Worm (Caenorhabditis elegans): ENCODE measurements around the gene JC8.16.

Gene JC8.16

DNA sequence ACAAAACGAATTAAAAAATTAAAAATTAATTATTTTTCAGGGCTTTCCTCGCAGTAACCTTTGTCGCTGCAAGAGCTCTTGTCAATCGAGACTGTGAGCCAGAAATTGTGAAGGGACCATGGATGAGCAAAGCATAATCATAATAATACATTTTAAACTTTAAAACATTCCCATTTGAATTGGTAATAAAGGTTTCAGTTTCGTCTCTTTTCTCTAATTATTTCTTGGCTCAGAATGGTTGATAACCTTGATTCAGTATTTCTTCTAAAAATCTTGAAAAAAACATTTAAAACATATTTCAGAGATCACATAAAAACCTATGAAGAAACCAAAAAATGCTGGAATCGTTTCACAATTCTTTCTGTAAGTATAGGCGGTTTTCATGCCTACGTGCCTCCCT lies at the start of gene JC8.16:
Gene JC8.16 (plus strand): TSS at position 301 of the 400 bp plus-strand sequence.
- no peak for TF ChIP-seq him-1 (tag; optimal IDR thresholded peaks at IDR 0.05)
- no peak for TF ChIP-seq dao-5 (tag; optimal IDR thresholded peaks at IDR 0.05)
- TF ChIP-seq W03F9.2 (tag; optimal IDR thresholded peaks at IDR 0.05) = no peak

ce11 chrIV:13209566-13209965 lies 49.4 kb upstream of the JC8.16 start, which contains the start of gene C48D1.9:
C48D1.9 (minus strand) TSS chrIV:13209666.
- no peak for TF ChIP-seq W03F9.2 (tag; optimal IDR thresholded peaks at IDR 0.05)
- no peak for TF ChIP-seq dao-5 (tag; optimal IDR thresholded peaks at IDR 0.05)
- TF ChIP-seq him-1 (tag; optimal IDR thresholded peaks at IDR 0.05) = no peak

DNA sequence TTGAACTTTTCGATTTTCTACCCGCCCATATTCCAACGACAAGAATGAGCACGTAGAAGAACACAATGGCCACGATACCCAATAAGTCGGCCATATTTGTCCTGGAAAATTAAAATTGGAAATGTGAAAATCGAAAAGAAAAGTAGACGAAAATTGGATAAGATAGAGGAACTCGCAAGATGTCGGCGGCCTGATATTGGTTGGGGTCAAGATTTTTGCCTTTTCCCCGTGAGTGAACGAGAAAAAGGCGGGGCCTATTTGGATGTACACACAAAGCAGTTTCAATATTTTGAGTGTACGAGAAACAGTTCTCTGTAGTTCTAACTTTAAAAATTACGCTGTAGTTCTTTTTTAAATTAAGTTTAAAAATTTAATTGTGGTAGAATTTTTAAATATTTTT lies 44.5 kb upstream of the JC8.16 start, which contains the start of gene cho-1:
Gene cho-1 (minus strand): TSS at position 101 of the 400 bp plus-strand sequence.
- no peak for TF ChIP-seq W03F9.2 (tag; optimal IDR thresholded peaks at IDR 0.05)
- no peak for TF ChIP-seq dao-5 (tag; optimal IDR thresholded peaks at IDR 0.05)
- no peak for TF ChIP-seq him-1 (tag; optimal IDR thresholded peaks at IDR 0.05)

DNA sequence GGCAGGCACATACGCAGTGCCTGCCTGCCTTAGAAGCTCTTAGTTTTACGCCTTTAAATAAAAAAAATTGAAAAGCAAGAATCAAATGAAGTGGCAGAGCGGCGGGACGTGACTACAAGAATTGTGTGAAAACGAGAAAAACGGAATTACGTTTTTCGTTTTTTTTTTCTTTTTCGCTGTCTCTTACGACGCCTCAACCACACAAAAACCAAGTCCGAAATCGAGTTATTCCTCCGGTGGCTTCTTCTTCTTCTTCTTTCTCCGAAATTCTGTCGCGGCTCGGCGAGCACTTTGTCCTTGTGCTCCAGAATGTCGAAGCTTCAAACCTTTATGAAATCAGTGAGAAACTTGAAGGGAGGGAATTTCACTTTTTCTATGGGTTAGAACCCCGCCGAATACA lies 38.4 kb upstream of the JC8.16 start:
- TF ChIP-seq dao-5 (tag; optimal IDR thresholded peaks at IDR 0.05) = no peak
- no peak for TF ChIP-seq W03F9.2 (tag; optimal IDR thresholded peaks at IDR 0.05)
- TF ChIP-seq him-1 (tag; optimal IDR thresholded peaks at IDR 0.05) = no peak

ce11 chrIV:13221657-13222056 lies 37.3 kb upstream of the JC8.16 start, which contains the start of gene C48D1.5:
C48D1.5 (plus strand) TSS chrIV:13221957.
- TF ChIP-seq him-1 (tag; optimal IDR thresholded peaks at IDR 0.05) (no peak), dao-5 (tag; optimal IDR thresholded peaks at IDR 0.05) (no peak), W03F9.2 (tag; optimal IDR thresholded peaks at IDR 0.05) (no peak)

DNA sequence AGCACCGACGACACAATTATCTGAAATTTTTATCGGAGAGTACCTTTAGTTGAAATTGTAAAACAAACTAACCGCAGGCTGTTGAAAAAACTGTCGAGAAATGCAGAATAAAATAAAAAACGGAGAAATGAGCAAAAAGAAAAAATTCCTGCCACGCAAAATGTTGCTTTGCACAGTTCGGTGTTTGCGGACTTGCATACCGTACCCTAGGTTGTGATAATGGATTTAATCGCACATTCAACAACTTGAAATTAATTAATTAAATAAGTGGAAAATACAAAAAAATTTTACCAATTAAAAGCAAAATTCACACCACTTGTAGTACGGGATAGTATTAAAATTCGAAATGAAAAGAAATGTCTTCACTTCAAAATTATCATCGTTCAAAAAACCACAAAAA lies 27.6 kb upstream of the JC8.16 start:
- TF ChIP-seq W03F9.2 (tag; optimal IDR thresholded peaks at IDR 0.05) = no peak
- TF ChIP-seq him-1 (tag; optimal IDR thresholded peaks at IDR 0.05) = no peak
- TF ChIP-seq dao-5 (tag; optimal IDR thresholded peaks at IDR 0.05) = no peak

DNA sequence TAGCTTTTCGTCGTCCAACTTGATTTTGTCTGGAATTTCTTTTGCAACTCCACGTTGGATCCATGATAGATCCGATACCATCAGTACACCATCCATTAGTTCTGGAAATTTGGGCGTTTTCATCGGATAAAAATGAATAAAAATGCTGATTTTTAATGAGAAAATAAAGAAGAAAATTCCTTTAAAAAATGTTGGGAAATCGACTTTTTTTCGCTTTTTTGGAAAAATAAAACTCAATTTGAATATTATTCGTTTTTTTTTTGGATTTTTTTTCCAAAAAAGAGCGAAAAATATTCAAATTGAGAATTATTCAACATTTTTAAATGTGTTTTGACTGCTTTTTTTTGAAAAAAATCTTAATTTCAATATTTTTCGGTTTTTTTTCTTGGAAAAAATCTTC lies 22.5 kb upstream of the JC8.16 start, which contains the start of gene pwp-1:
Gene pwp-1 (minus strand): TSS at position 101 of the 400 bp plus-strand sequence.
- TF ChIP-seq dao-5 (tag; optimal IDR thresholded peaks at IDR 0.05) (no peak), W03F9.2 (tag; optimal IDR thresholded peaks at IDR 0.05) (no peak), him-1 (tag; optimal IDR thresholded peaks at IDR 0.05) (no peak)

DNA sequence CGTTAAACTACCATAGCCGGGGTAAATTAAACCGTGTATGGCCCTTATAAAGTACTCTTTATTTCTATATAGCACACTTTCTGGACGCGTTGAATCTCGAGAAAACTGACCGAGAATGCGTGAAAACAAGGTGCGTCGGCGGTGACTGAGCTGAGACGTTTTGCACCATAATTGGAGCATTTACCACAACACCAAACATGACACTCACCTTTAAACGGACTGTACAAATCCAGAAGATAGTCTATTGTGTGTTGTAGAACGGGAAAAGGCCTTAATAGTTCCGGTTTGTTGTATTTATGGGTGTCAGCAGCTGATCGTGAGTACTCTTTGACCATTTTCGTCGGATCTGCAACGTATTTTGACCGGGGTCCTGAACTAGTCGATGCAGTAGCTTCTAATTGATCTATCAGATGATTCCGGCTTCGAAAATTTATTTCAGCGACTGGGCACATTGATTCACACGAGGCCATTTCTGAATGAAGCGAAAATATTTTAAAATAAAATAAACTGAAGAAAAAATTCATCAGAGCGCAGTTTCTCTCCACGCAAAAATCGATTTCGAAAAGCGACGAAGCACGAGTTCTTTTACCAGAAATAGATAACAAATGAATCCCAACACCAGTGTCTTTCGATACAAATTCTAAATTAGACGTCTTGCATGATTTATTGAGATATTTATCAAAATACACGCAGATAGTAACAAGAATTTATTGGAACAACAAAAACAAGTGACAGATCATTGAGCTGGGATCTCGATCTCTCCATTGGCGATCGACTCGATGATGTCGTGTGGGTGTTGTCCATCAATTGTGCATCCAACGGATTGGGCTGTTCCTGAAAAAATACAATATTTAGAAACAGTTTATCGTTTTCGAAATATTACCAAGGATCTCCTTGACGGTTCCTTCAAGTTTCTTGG lies 19.8 kb upstream of the JC8.16 start, which contains the start of gene tag-115:
Gene tag-115 (minus strand): TSS at position 472 of the 919 bp plus-strand sequence.
- TF ChIP-seq him-1 (tag; optimal IDR thresholded peaks at IDR 0.05) (no peak), W03F9.2 (tag; optimal IDR thresholded peaks at IDR 0.05) (peak; percentile 36)

DNA sequence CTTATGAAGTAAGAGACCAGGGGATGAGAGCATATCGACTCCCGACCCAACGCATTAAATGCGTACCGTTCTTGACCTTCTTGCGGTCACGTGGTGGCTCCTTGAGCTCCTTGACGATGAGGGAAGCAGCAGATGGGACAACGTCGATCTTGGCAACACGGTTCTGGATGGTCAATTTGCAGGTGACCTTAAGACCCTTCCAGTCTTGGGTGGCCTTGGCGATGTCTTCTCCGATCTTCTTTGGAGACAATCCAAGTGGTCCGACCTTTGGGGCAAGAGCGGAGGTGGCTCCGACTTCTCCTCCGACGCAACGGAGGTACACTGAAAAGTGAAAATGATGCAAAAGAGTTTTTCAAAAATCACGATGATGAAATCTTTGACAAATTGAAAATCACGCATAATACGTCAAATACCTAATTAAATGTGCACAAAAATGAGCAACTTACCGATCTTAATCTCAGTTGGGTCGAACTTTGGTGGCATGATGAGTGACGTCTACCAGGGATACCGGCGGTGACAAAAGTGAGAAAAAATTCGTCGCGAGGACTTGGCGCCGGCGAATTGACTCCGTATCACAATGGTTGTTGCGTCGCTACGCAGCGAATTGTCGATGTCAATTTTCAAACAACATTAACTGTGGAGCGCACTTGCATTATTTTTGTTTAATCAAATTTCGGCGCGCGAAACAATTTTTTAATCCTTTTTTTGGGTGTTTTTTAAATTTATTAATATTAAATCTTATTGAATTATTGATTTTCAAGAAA lies 18.7 kb upstream of the JC8.16 start, which contains the start of gene rpl-12:
Gene rpl-12 (minus strand): TSS at position 574 of the 764 bp plus-strand sequence.
- TF ChIP-seq W03F9.2 (tag; optimal IDR thresholded peaks at IDR 0.05) = peak; percentile 98
- TF ChIP-seq dao-5 (tag; optimal IDR thresholded peaks at IDR 0.05) = no peak
- peak; percentile 92 for TF ChIP-seq him-1 (tag; optimal IDR thresholded peaks at IDR 0.05)

DNA sequence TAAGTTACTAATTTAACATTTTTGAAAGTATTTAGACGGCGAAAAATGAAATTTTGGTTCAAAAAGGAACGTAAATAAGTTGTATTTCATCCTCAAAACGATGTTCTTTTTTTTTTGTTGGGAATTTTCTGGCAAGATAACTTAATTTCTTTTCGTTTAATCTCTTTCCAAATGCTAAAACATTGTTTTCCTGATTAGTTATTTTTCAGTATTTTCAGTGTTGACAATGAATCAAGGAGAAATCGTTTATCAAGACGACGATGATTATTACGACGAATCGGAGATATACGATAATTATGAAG lies 18.2 kb upstream of the JC8.16 start, which contains the start of gene lin-54:
Gene lin-54 (plus strand): TSS at position 203 of the 302 bp plus-strand sequence.
- TF ChIP-seq dao-5 (tag; optimal IDR thresholded peaks at IDR 0.05) (no peak), him-1 (tag; optimal IDR thresholded peaks at IDR 0.05) (no peak), W03F9.2 (tag; optimal IDR thresholded peaks at IDR 0.05) (no peak)

DNA sequence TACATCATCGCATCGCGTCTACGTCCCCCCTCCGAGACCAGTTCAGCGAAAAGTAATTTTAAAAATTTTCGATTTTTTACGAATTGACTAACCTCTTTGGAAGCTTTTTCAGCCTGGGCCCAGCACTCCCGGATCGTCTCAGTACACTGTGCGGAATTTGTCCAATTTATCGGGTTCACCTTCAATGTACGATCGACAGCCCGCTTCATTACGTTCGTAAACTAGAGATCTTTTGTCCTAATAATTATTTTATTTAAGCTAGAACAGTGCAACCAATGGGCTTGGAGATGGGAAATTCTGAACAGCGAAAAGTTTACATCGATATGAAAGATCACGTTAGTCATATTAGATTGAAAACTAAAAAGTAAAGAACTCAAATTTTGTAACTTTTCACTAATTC lies 17.6 kb upstream of the JC8.16 start:
- TF ChIP-seq dao-5 (tag; optimal IDR thresholded peaks at IDR 0.05) = no peak
- no peak for TF ChIP-seq W03F9.2 (tag; optimal IDR thresholded peaks at IDR 0.05)
- TF ChIP-seq him-1 (tag; optimal IDR thresholded peaks at IDR 0.05) = no peak

DNA sequence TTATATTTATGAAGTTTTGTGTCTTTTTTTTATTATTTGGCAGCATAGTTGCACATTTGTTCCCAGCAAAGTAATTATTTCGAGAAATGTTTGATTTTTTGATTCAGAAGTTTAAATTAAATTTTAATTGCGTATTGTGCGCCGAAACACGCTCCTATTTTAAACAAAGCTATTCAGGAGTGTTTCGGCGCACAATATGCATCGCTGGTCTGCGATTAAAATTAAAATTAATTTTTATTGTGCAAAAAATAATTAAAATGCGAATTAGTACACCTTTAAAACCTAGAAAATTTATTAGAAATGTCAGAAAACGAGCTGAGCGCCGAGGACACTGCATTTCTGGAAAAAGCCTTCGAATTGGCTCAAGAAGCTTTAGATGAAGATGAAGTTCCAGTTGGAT lies 15.6 kb upstream of the JC8.16 start, which contains the start of gene JC8.4:
Gene JC8.4 (plus strand): TSS at position 301 of the 400 bp plus-strand sequence.
- TF ChIP-seq him-1 (tag; optimal IDR thresholded peaks at IDR 0.05) (no peak), dao-5 (tag; optimal IDR thresholded peaks at IDR 0.05) (no peak)

DNA sequence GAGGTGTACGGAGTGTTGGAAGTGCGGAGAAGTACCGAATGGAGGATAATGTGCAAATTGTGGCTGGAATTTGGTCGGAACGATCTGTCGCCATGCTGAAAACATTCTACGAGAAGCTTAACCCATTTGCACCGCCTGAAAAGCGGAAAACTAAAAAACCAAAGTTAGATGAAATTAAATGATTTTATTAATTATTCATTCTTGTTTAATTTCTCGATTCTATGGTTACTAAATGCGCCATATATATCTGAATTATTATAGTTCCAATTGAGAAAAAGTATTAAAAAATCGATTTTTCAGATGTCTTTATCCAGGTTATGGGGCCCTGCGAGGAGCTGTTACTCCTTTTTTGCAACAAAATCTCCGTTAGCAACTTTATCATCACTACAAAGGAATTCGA lies 14.9 kb upstream of the JC8.16 start, which contains the start of gene cox-11:
Gene cox-11 (plus strand): TSS at position 301 of the 400 bp plus-strand sequence.
- TF ChIP-seq him-1 (tag; optimal IDR thresholded peaks at IDR 0.05) = no peak
- TF ChIP-seq dao-5 (tag; optimal IDR thresholded peaks at IDR 0.05) = no peak
- TF ChIP-seq W03F9.2 (tag; optimal IDR thresholded peaks at IDR 0.05) = no peak
